Worm (Caenorhabditis elegans) whole organism, L1 larva: ENCODE measurements around the gene ZK1127.13.
"Not testable (repeated sequence)": the region's sequence is repeated elsewhere in the genome, so short reads cannot be mapped to it uniquely, and the experiment has no call there.

ENCODE experiments used
- C04F5.9 ChIP-seq: sonication (generic microtip); optimal IDR thresholded peaks from 2 replicates; lab custom pipeline; 2016; ENCODE audit warnings: missing genetic modification characterization, missing compliant biosample characterization
- C34B4.2 ChIP-seq: sonication (generic microtip); optimal IDR thresholded peaks from 2 replicates; lab custom pipeline; 2017; ENCODE audit warnings: mild to moderate bottlenecking, missing genetic modification characterization, missing compliant biosample characterization
- Y116A8C.19 ChIP-seq: sonication (generic microtip); optimal IDR thresholded peaks from 2 replicates; lab custom pipeline; 2016; ENCODE audit warnings: missing compliant biosample characterization, missing genetic modification characterization, borderline replicate concordance
- aha-1 ChIP-seq: fragments of 150-350 bp; optimal IDR thresholded peaks from 2 replicates; lab custom pipeline; 2014; ENCODE audit warnings: missing biosample characterization, missing genetic modification characterization
- aly-2 ChIP-seq: fragments of 150-350 bp; optimal IDR thresholded peaks from 2 replicates; lab custom pipeline; 2014; ENCODE audit warnings: missing biosample characterization, missing genetic modification characterization
- ceh-88 ChIP-seq: fragments of 200-800 bp; sonication (Bioruptor generic); IDR thresholded peaks from 2 replicates; pipeline ENCODE4 v1.3.6; 2022; ENCODE audit warnings: missing genetic modification characterization, missing compliant biosample characterization
- ceh-90 ChIP-seq: sonication (generic microtip); optimal IDR thresholded peaks from 2 replicates; lab custom pipeline; 2016; ENCODE audit warnings: missing genetic modification characterization, missing compliant biosample characterization
- ces-1 ChIP-seq: fragments of 150-350 bp; optimal IDR thresholded peaks from 2 replicates; lab custom pipeline; 2014; ENCODE audit warnings: missing biosample characterization, missing genetic modification reagents, missing genetic modification characterization
- efl-1 ChIP-seq, 4 experiments: fragments of 150-350 bp; optimal IDR thresholded peaks in 3 of 4; peaks in 1 of 4; 1 replicate in 1 of 4; 2 replicates in 3 of 4; lab custom pipeline; 2014; ENCODE audit warnings: missing biosample characterization in 2 of 4, missing genetic modification characterization in 2 of 4, missing genetic modification reagents in 2 of 4
- efl-3 ChIP-seq: fragments of 200-800 bp; sonication (Bioruptor generic); optimal IDR thresholded peaks from 2 replicates; lab custom pipeline; 2018; ENCODE audit warnings: mild to moderate bottlenecking, missing genetic modification characterization, missing compliant biosample characterization
- egl-13 ChIP-seq: sonication (generic microtip); optimal IDR thresholded peaks from 2 replicates; lab custom pipeline; 2016; ENCODE audit warnings: missing genotype, missing genetic modification reagents, missing genetic modification characterization, missing compliant biosample characterization
- fkh-10 ChIP-seq: sonication (generic microtip); optimal IDR thresholded peaks from 2 replicates; lab custom pipeline; 2017; ENCODE audit warnings: missing biosample characterization, missing genetic modification reagents, missing genetic modification characterization
- fkh-4 ChIP-seq: sonication (generic microtip); optimal IDR thresholded peaks from 2 replicates; lab custom pipeline; 2016; ENCODE audit warnings: missing compliant biosample characterization, missing genetic modification characterization, borderline replicate concordance
- fkh-8 ChIP-seq: sonication (generic microtip); optimal IDR thresholded peaks from 2 replicates; lab custom pipeline; 2016; ENCODE audit warnings: mild to moderate bottlenecking, missing genetic modification characterization, missing compliant biosample characterization
- fos-1 ChIP-seq: fragments of 150-350 bp; optimal IDR thresholded peaks from 2 replicates; lab custom pipeline; 2014; ENCODE audit warnings: missing biosample characterization, missing genetic modification characterization
- grh-1 ChIP-seq: fragments of 200-800 bp; sonication (Bioruptor generic); IDR thresholded peaks from 2 replicates; pipeline ENCODE4 v1.3.6; 2022; ENCODE audit warnings: missing genetic modification reagents, missing genetic modification characterization, missing compliant biosample characterization
- irx-1 ChIP-seq: sonication (generic microtip); optimal IDR thresholded peaks from 2 replicates; lab custom pipeline; 2016; ENCODE audit warnings: missing genetic modification characterization, missing compliant biosample characterization
- isw-1 ChIP-seq: fragments of 200-800 bp; sonication (Bioruptor generic); IDR thresholded peaks from 2 replicates; pipeline ENCODE4 v1.3.6; 2022; ENCODE audit warnings: missing genetic modification characterization, missing compliant biosample characterization
- lin-13 ChIP-seq: fragments of 150-350 bp; optimal IDR thresholded peaks from 2 replicates; lab custom pipeline; 2014; ENCODE audit warnings: missing biosample characterization, missing genetic modification reagents, missing genetic modification characterization
- lin-15B ChIP-seq: fragments of 150-350 bp; sonication (generic microtip); optimal IDR thresholded peaks from 3 replicates; lab custom pipeline; 2014; ENCODE audit warnings: missing biosample characterization, missing genetic modification characterization
- lin-39 ChIP-seq: fragments of 150-350 bp; optimal IDR thresholded peaks from 2 replicates; lab custom pipeline; 2014; ENCODE audit warnings: missing biosample characterization, missing genetic modification reagents, missing genetic modification characterization
- lir-3 ChIP-seq: sonication (generic microtip); optimal IDR thresholded peaks from 2 replicates; lab custom pipeline; 2016; ENCODE audit warnings: mild to moderate bottlenecking, missing genetic modification characterization, moderate library complexity, missing compliant biosample characterization; ENCODE audit not compliant: poor library complexity
- mdl-1 ChIP-seq, 2 experiments: fragments of 150-350 bp; optimal IDR thresholded peaks; 2 replicates each; lab custom pipeline; 2014 to 2017; ENCODE audit warnings: missing biosample characterization in 2 of 2, missing genetic modification characterization in 2 of 2, inconsistent platforms in 1 of 2
- nhr-20 ChIP-seq: sonication (generic microtip); optimal IDR thresholded peaks from 2 replicates; lab custom pipeline; 2016; ENCODE audit warnings: mild to moderate bottlenecking, missing genetic modification characterization, missing compliant biosample characterization
- nhr-237 ChIP-seq: fragments of 150-350 bp; optimal IDR thresholded peaks from 2 replicates; lab custom pipeline; 2014; ENCODE audit warnings: missing biosample characterization, missing genetic modification characterization
- nhr-47 ChIP-seq: sonication (generic microtip); optimal IDR thresholded peaks from 2 replicates; lab custom pipeline; 2016; ENCODE audit warnings: mild to moderate bottlenecking, missing genetic modification characterization, moderate library complexity, missing compliant biosample characterization
- nhr-71 ChIP-seq: sonication (generic microtip); optimal IDR thresholded peaks from 2 replicates; lab custom pipeline; 2016; ENCODE audit warnings: mild to moderate bottlenecking, missing genetic modification characterization, moderate library complexity, missing compliant biosample characterization
- nhr-76 ChIP-seq: sonication (generic microtip); optimal IDR thresholded peaks from 2 replicates; lab custom pipeline; 2017; ENCODE audit warnings: missing biosample characterization, missing genetic modification characterization
- nhr-84 ChIP-seq: sonication (generic microtip); optimal IDR thresholded peaks from 2 replicates; lab custom pipeline; 2017; ENCODE audit warnings: missing biosample characterization, missing genetic modification characterization
- nhr-90 ChIP-seq: sonication (generic microtip); optimal IDR thresholded peaks from 2 replicates; lab custom pipeline; 2016; ENCODE audit warnings: mild to moderate bottlenecking, missing genetic modification characterization, missing compliant biosample characterization; ENCODE audit not compliant: poor library complexity
- snu-23 ChIP-seq: sonication (generic microtip); optimal IDR thresholded peaks from 2 replicates; lab custom pipeline; 2016; ENCODE audit warnings: missing genetic modification characterization, missing compliant biosample characterization
- sptf-1 ChIP-seq: fragments of 150-350 bp; optimal IDR thresholded peaks from 2 replicates; lab custom pipeline; 2014; ENCODE audit warnings: missing biosample characterization, missing genetic modification characterization
- swsn-7 ChIP-seq: sonication (generic microtip); optimal IDR thresholded peaks from 2 replicates; lab custom pipeline; 2016; ENCODE audit warnings: missing genetic modification characterization, missing compliant biosample characterization
- tlp-1 ChIP-seq: fragments of 150-350 bp; optimal IDR thresholded peaks from 2 replicates; lab custom pipeline; 2014; ENCODE audit warnings: missing biosample characterization, missing genetic modification characterization
- unc-130 ChIP-seq: fragments of 150-350 bp; optimal IDR thresholded peaks from 2 replicates; lab custom pipeline; 2017; ENCODE audit warnings: missing biosample characterization, missing genetic modification characterization, inconsistent platforms
- unc-62 ChIP-seq: fragments of 150-350 bp; optimal IDR thresholded peaks from 2 replicates; lab custom pipeline; 2014; ENCODE audit warnings: missing biosample characterization, missing genetic modification reagents, missing genetic modification characterization
- unc-86 ChIP-seq: sonication (generic microtip); optimal IDR thresholded peaks from 2 replicates; lab custom pipeline; 2016; ENCODE audit warnings: missing genetic modification characterization, missing compliant biosample characterization
- unc-98 ChIP-seq: fragments of 200-800 bp; sonication (Bioruptor generic); IDR thresholded peaks from 2 replicates; pipeline ENCODE4 v1.3.6; 2022; ENCODE audit warnings: missing genetic modification characterization, missing compliant biosample characterization
- xbp-1 ChIP-seq: sonication (generic microtip); optimal IDR thresholded peaks from 2 replicates; lab custom pipeline; 2016; ENCODE audit warnings: missing genetic modification characterization, missing compliant biosample characterization
- zip-4 ChIP-seq: fragments of 200-800 bp; sonication (Bioruptor generic); optimal IDR thresholded peaks from 2 replicates; lab custom pipeline; 2018; ENCODE audit warnings: mild to moderate bottlenecking, missing genetic modification characterization, moderate library complexity, missing compliant biosample characterization
- ztf-4 ChIP-seq: fragments of 150-350 bp; optimal IDR thresholded peaks from 2 replicates; lab custom pipeline; 2014; ENCODE audit warnings: missing biosample characterization, missing genetic modification characterization

ZK1127.13 gene

ce11 chrII:7072590-7073536 lies 19.8 kb downstream of the ZK1127.13 start (continued):
- TF ChIP-seq sptf-1 (tag; lab: Kevin White, UChicago): no peak
- peak; percentile 12 for TF ChIP-seq aly-2 (tag; lab: Kevin White, UChicago)
- TF ChIP-seq efl-3: no peak
- peak; percentile 59 for TF ChIP-seq unc-86 (tag; lab: Kevin White, UChicago)
- TF ChIP-seq lin-13 (GFP tag; lab: Kevin White, UChicago): peak; percentile 54
- peak; percentile 77 for TF ChIP-seq ceh-90
- TF ChIP-seq aha-1 (tag; lab: Kevin White, UChicago): no peak

- TF ChIP-seq ztf-4 (tag; lab: Kevin White, UChicago): no peak
- no peak for TF ChIP-seq ces-1 (GFP tag; lab: Kevin White, UChicago)
- no peak for TF ChIP-seq tlp-1 (tag; lab: Kevin White, UChicago)
- TF ChIP-seq snu-23 (GFP tag; lab: Kevin White, UChicago): no peak
- no peak for TF ChIP-seq lin-13 (GFP tag; lab: Kevin White, UChicago)
- no peak for TF ChIP-seq fos-1 (tag; lab: Kevin White, UChicago)
- no peak for TF ChIP-seq nhr-90 (tag; lab: Kevin White, UChicago)
- TF ChIP-seq C04F5.9 (tag; lab: Kevin White, UChicago): no peak
- no peak for TF ChIP-seq unc-98
- TF ChIP-seq fkh-10: no peak
- no peak for TF ChIP-seq lin-15B
- TF ChIP-seq efl-1 (optimal IDR thresholded peaks at IDR 0.05; lab: Kevin White, UChicago): no peak
- TF ChIP-seq efl-1 (GFP tag; optimal IDR thresholded peaks at IDR 0.05 in 1 of 2; lab: Kevin White, UChicago): no peak
- no peak for TF ChIP-seq lin-39 (tag; lab: Kevin White, UChicago)
- no peak for TF ChIP-seq unc-130
Measured at ce11 chrII:7073537-7073913, 20.4 kb downstream of the ZK1127.13 start, which contains the start of gene kat-1. Gene kat-1 (plus strand): TSS chrII:7073814.

ce11 chrII:7075564-7076228 lies 22.6 kb downstream of the ZK1127.13 start, which contains the start of gene T02G5.7:
Gene T02G5.7 (plus strand): TSS chrII:7075614.
- no peak for TF ChIP-seq fkh-4 (tag; lab: Kevin White, UChicago)
- TF ChIP-seq grh-1: 0 out of 2 replicates have a peak, but pooled peaks have one; percentile 5

- not testable (repeated sequence) for TF ChIP-seq nhr-84 (tag; lab: Kevin White, UChicago); grh-1; mdl-1 (tag; optimal IDR thresholded peaks at IDR 0.05; lab: Kevin White, UChicago)
Measured at ce11 chrII:7084021-7084420, 30.9 kb downstream of the ZK1127.13 start, which contains the start of the genes T02G5.14 and T02G5.15. Gene T02G5.14 (plus strand): TSS chrII:7084321. Gene T02G5.15 (plus strand): TSS chrII:7084321.

- no peak for TF ChIP-seq ceh-90
- TF ChIP-seq aha-1 (tag; lab: Kevin White, UChicago): no peak
- no peak for TF ChIP-seq Y116A8C.19 (tag; lab: Kevin White, UChicago)
- no peak for TF ChIP-seq fkh-8 (tag; lab: Kevin White, UChicago)
- no peak for TF ChIP-seq egl-13 (tag; lab: Kevin White, UChicago)
- peak; percentile 41 for TF ChIP-seq lir-3 (tag; lab: Kevin White, UChicago)
- no peak for TF ChIP-seq unc-62 (GFP tag; lab: Kevin White, UChicago)
- TF ChIP-seq nhr-20 (tag; lab: Kevin White, UChicago): peak; percentile 83
- TF ChIP-seq zip-4: no peak
- TF ChIP-seq sptf-1 (tag; lab: Kevin White, UChicago): no peak
- peak; percentile 12; the same call in 1 of the 2 replicates for TF ChIP-seq isw-1 (GFP tag; lab: Robert Waterston, UW)
- peak; percentile 58 for TF ChIP-seq xbp-1 (tag; lab: Kevin White, UChicago)
- peak; percentile 0 for TF ChIP-seq irx-1 (tag; lab: Kevin White, UChicago)
- peak; percentile 47 for TF ChIP-seq swsn-7
- TF ChIP-seq tlp-1 (tag; lab: Kevin White, UChicago): no peak
- TF ChIP-seq nhr-71 (tag; lab: Kevin White, UChicago): peak; percentile 82
- peak; percentile 73 for TF ChIP-seq snu-23 (GFP tag; lab: Kevin White, UChicago)
- no peak for TF ChIP-seq fos-1 (tag; lab: Kevin White, UChicago)
- TF ChIP-seq ceh-88 (GFP tag; lab: Robert Waterston, UW): peak; percentile 25; the same call in 1 of the 2 replicates
- TF ChIP-seq C34B4.2 (tag; lab: Kevin White, UChicago): no peak
- no peak for TF ChIP-seq nhr-237 (tag; lab: Kevin White, UChicago)
- no peak for TF ChIP-seq unc-130
- no peak for TF ChIP-seq nhr-76 (tag; lab: Kevin White, UChicago)
- TF ChIP-seq nhr-47 (tag; lab: Kevin White, UChicago): peak; percentile 39
Measured at ce11 chrII:7090085-7090484, 37.0 kb downstream of the ZK1127.13 start.
